Worm (Caenorhabditis elegans): Measurements from ENCODE around the gene K05F1.6.

DNA sequence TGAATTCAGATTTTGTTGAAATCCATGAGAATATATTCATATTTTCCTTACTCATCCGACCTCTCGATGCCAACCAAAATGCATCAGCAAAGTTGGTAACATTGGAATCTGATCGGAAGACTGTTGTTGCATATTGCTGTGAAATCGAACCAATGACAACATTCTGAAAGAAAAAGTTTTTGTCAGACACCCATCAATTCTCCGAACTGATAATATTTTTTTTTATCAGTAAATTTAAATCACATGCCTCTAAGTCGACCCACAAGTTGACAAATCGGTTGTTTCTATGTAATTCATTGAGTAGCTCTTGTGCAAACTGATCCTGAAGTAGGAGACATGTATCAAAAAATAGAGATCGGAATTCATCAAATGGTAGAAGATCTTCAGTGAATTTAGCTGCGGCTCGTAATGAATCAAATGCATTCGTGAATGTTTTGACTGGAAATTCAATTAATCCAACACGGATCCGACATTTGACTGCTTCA lies 47.7 kb downstream of the K05F1.6 start, which contains the start of gene col-74:
- TF ChIP-seq flt-1 (GFP tag; IDR thresholded peaks at IDR 0.05) (no peak), T22C8.4 (GFP tag; IDR thresholded peaks at IDR 0.05) (no peak), ztf-29 (GFP tag; IDR thresholded peaks at IDR 0.05) (no peak), ztf-23 (GFP tag; IDR thresholded peaks at IDR 0.05) (no peak)
